Worm (Caenorhabditis elegans) whole organism, L4 larva: ENCODE measurements around the gene grl-20.

Source experiments
- F49E8.2 ChIP-seq: sonication (generic microtip); optimal IDR thresholded peaks from 2 replicates; lab custom pipeline; 2016; ENCODE audit warnings: missing compliant biosample characterization, mild to moderate bottlenecking, missing genetic modification characterization, borderline replicate concordance
- ceh-28 ChIP-seq: fragments of 150-350 bp; optimal IDR thresholded peaks from 2 replicates; lab custom pipeline; 2014; ENCODE audit warnings: missing biosample characterization, missing genetic modification reagents, missing genetic modification characterization
- nhr-25 ChIP-seq: sonication (generic microtip); optimal IDR thresholded peaks from 2 replicates; lab custom pipeline; 2017; ENCODE audit warnings: missing genetic modification characterization, mild to moderate bottlenecking, missing compliant biosample characterization, antibody characterized with exemption, moderate library complexity, borderline replicate concordance; ENCODE audit not compliant: insufficient read depth
- pha-4 ChIP-seq, 2 experiments: fragments of 150-350 bp in 1 of 2; fragments of 200-800 bp in 1 of 2; sonication (Bioruptor generic) in 1 of 2; IDR thresholded peaks in 1 of 2; optimal IDR thresholded peaks in 1 of 2; 2 replicates each; pipeline versions ENCODE4 v1.3.6 to Lab custom; 2014 to 2022; ENCODE audit warnings: missing genetic modification characterization in 2 of 2, missing genetic modification reagents in 2 of 2, missing biosample characterization in 1 of 2, missing compliant biosample characterization in 1 of 2
- rbr-2 ChIP-seq: sonication (generic microtip); optimal IDR thresholded peaks from 2 replicates; lab custom pipeline; 2016; ENCODE audit warnings: missing genotype, missing genetic modification characterization, missing compliant biosample characterization

ce11 chrIV:2111300-2111874 is 17.3 kb downstream of the grl-20 start, which contains the start of gene che-6:
- TF ChIP-seq ceh-28 (tag; lab: Kevin White, UChicago) (no peak), F49E8.2 (tag; lab: Kevin White, UChicago) (no peak), pha-4 (GFP tag; IDR thresholded peaks at IDR 0.05; lab: Robert Waterston, UW) (0 out of 2 replicates have a peak, but pooled peaks have one; percentile 51), pha-4 (tag; optimal IDR thresholded peaks at IDR 0.05; lab: Kevin White, UChicago) (no peak), nhr-25 (no peak), rbr-2 (tag; lab: Kevin White, UChicago) (no peak)
